Worm (Caenorhabditis elegans) whole organism, young adult: ENCODE results near the gene sbsp-1.

Experiments
- Y53G8AR.9 ChIP-seq: fragments of 200-800 bp; sonication (Bioruptor generic); conservative IDR thresholded peaks from 2 replicates; pipeline ENCODE4 v1.3.6; 2022; ENCODE audit warnings: missing genetic modification reagents, missing genetic modification characterization, missing compliant biosample characterization
- ceh-79 ChIP-seq: sonication (generic microtip); optimal IDR thresholded peaks from 2 replicates; lab custom pipeline; 2017; ENCODE audit warnings: mild to moderate bottlenecking, missing genetic modification characterization, missing compliant biosample characterization
- dpl-1 ChIP-seq: fragments of 150-350 bp; optimal IDR thresholded peaks from 2 replicates; lab custom pipeline; 2014; ENCODE audit warnings: missing biosample characterization, missing genetic modification reagents, missing genetic modification characterization
- lin-54 ChIP-seq: fragments of 200-800 bp; sonication (Bioruptor generic); optimal IDR thresholded peaks from 2 replicates; lab custom pipeline; 2018; ENCODE audit warnings: mild to moderate bottlenecking, missing genetic modification characterization, missing compliant biosample characterization
- nhr-120 ChIP-seq: fragments of 200-800 bp; sonication (Bioruptor generic); IDR thresholded peaks from 2 replicates; pipeline ENCODE4 v1.3.6; 2022; ENCODE audit warnings: missing genetic modification characterization, missing compliant biosample characterization
- unc-130 ChIP-seq: sonication (generic microtip); optimal IDR thresholded peaks from 2 replicates; lab custom pipeline; 2016; ENCODE audit warnings: missing genetic modification reagents, missing genetic modification characterization, missing compliant biosample characterization

- no peak for TF ChIP-seq unc-130 (GFP tag; lab: Kevin White, UChicago)
- TF ChIP-seq dpl-1 (GFP tag; lab: Kevin White, UChicago) = no peak
- no peak for TF ChIP-seq ceh-79 (tag; lab: Kevin White, UChicago)
- TF ChIP-seq lin-54 = no peak
- no peak for TF ChIP-seq Y53G8AR.9 (GFP tag; lab: Robert Waterston, UW)
- no peak for TF ChIP-seq nhr-120
Measured at ce11 chrIII:10813886-10814285, 18.9 kb upstream of the sbsp-1 start.
